Fruit fly (Drosophila melanogaster) whole organism: ENCODE results near the gene Mesh1.

Source experiments
- CG8478 ChIP-seq: fragments of >200 bp; optimal IDR thresholded peaks from 2 replicates; lab custom pipeline; 2018; ENCODE audit warnings: inconsistent platforms
- pan ChIP-seq: fragments of >200 bp; optimal IDR thresholded peaks from 2 replicates; lab custom pipeline; 2017
- psq ChIP-seq: fragments of >200 bp; optimal IDR thresholded peaks from 2 replicates; lab custom pipeline; 2017
- usp ChIP-seq: fragments of >200 bp; optimal IDR thresholded peaks from 2 replicates; lab custom pipeline; 2017; ENCODE audit warnings: missing biosample characterization, missing genetic modification characterization, mixed read lengths

DNA sequence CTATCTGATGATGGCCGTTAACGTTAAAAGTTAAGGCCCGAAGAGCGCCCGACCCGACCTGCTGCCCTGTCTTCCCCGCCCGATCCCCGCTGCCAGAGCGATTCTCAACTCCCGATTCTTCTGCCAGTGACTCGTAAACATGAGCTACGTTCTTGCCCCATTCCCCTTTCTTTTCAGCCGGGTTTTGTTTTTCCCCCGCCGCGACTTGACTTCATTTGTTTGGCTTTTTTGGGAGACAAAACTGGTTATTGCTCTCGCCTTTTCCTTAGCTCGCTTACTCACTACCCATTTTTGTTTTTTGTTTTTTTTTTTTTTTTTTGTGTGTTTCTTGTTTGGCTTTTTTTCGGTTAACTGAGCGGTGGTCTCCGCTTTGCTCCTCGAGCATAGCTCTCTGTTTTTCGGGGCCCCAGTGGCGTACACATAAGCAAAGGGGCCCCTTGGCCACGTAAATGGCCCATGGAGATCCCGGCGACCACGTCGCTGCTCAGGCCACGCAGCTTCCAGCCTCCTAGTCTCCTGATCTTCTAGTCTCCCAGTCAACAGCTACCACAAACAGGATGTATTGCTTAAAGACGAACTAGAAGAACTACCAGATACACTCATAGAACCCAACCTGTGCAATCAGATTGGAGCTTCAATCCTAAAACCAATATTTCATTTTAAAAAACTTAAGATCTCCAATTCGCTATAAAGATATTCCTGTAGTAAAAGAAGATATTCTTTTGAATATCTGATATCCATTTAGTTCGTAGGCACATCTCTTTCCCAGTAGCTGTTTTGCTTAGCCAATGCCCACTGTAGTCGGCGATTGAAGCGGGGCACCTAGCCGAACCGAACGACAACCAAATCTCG is 8.4 kb upstream of the Mesh1 start:
- TF ChIP-seq usp (GFP tag; lab: Kevin White, UChicago) (no peak), pan (no peak), CG8478 (lab: Kevin White, UChicago) (no peak), psq (lab: Kevin White, UChicago) (no peak)
